Fruit fly (Drosophila melanogaster) S2 (cell line): ENCODE measurements around the gene larp.

Experiments
- CG8478 ChIP-seq: fragments of >200 bp; optimal IDR thresholded peaks from 2 replicates; lab custom pipeline; 2018
- CTCF ChIP-seq, 2 experiments: fragments of >200 bp; optimal IDR thresholded peaks; 2 replicates each; lab custom pipeline; 2018

DNA sequence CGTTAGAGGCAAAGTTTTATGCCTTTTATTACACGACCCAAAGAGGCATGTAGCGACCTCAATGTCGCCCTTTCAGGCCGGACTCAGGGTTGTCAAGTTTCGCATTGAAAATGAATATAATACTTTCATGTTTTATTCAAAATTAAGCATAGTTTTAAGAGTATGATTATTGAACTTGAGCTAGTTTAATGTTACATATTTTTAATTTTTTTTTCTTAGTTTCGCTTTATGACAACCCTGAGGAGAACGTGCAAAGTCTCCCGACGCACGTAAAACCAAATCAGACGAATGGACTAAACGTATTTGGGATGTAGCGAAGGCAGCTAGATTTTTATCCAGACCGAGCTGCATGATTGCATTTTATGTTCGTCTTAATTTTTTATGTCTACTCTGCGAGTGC lies 30.3 kb downstream of the larp start:
- TF ChIP-seq CTCF (optimal IDR thresholded peaks at IDR 0.05; lab: Kevin White, UChicago) (no peak), CG8478 (lab: Kevin White, UChicago) (no peak)
